Fruit fly (Drosophila melanogaster): Measurements from ENCODE around the gene GstT3.

GstT3 gene

dm6 chrX:20505897-20506296 lies 38.6 kb downstream of the GstT3 start:
- TF ChIP-seq insv (optimal IDR thresholded peaks at IDR 0.05) (no peak), Myc (optimal IDR thresholded peaks at IDR 0.05) (no peak), Sin3A (optimal IDR thresholded peaks at IDR 0.05) (no peak), psq (optimal IDR thresholded peaks at IDR 0.05) (no peak), h (optimal IDR thresholded peaks at IDR 0.05) (no peak), ttk (optimal IDR thresholded peaks at IDR 0.05) (no peak)

dm6 chrX:20507785-20508184 lies 40.5 kb downstream of the GstT3 start:
- TF ChIP-seq Myc (optimal IDR thresholded peaks at IDR 0.05): no peak
- no peak for TF ChIP-seq ttk (optimal IDR thresholded peaks at IDR 0.05)
- no peak for TF ChIP-seq psq (optimal IDR thresholded peaks at IDR 0.05)
- no peak for TF ChIP-seq h (optimal IDR thresholded peaks at IDR 0.05)
- no peak for TF ChIP-seq insv (optimal IDR thresholded peaks at IDR 0.05)
- no peak for TF ChIP-seq Sin3A (optimal IDR thresholded peaks at IDR 0.05)

- TF ChIP-seq Sin3A (optimal IDR thresholded peaks at IDR 0.05) (no peak), insv (optimal IDR thresholded peaks at IDR 0.05) (no peak), ttk (optimal IDR thresholded peaks at IDR 0.05) (no peak), h (optimal IDR thresholded peaks at IDR 0.05) (no peak), Myc (optimal IDR thresholded peaks at IDR 0.05) (no peak), psq (optimal IDR thresholded peaks at IDR 0.05) (no peak)
Observed at dm6 chrX:20509535-20510424, 42.5 kb downstream of the GstT3 start.

- TF ChIP-seq insv (optimal IDR thresholded peaks at IDR 0.05) (no peak), psq (optimal IDR thresholded peaks at IDR 0.05) (no peak), Sin3A (optimal IDR thresholded peaks at IDR 0.05) (no peak), h (optimal IDR thresholded peaks at IDR 0.05) (no peak), Myc (optimal IDR thresholded peaks at IDR 0.05) (no peak), ttk (optimal IDR thresholded peaks at IDR 0.05) (no peak)
Observed at dm6 chrX:20510540-20510939, 43.3 kb downstream of the GstT3 start, which contains the start of gene RhoGAP19D. Gene RhoGAP19D (minus strand): TSS chrX:20510694.

- no peak for TF ChIP-seq psq (optimal IDR thresholded peaks at IDR 0.05)
- no peak for TF ChIP-seq h (optimal IDR thresholded peaks at IDR 0.05)
- TF ChIP-seq Sin3A (optimal IDR thresholded peaks at IDR 0.05): no peak
- no peak for TF ChIP-seq insv (optimal IDR thresholded peaks at IDR 0.05)
- no peak for TF ChIP-seq Myc (optimal IDR thresholded peaks at IDR 0.05)
- no peak for TF ChIP-seq ttk (optimal IDR thresholded peaks at IDR 0.05)
Observed at dm6 chrX:20511382-20511853, 44.2 kb downstream of the GstT3 start, which contains the start of gene CG1812. Gene CG1812 (plus strand): TSS chrX:20511544.

- TF ChIP-seq h (optimal IDR thresholded peaks at IDR 0.05): no peak
- TF ChIP-seq Sin3A (optimal IDR thresholded peaks at IDR 0.05): no peak
- no peak for TF ChIP-seq insv (optimal IDR thresholded peaks at IDR 0.05)
- TF ChIP-seq ttk (optimal IDR thresholded peaks at IDR 0.05): no peak
- no peak for TF ChIP-seq Myc (optimal IDR thresholded peaks at IDR 0.05)
- no peak for TF ChIP-seq psq (optimal IDR thresholded peaks at IDR 0.05)
Observed at dm6 chrX:20518210-20518609, 51.0 kb downstream of the GstT3 start.

- TF ChIP-seq psq (optimal IDR thresholded peaks at IDR 0.05): no peak
- no peak for TF ChIP-seq insv (optimal IDR thresholded peaks at IDR 0.05)
- no peak for TF ChIP-seq Myc (optimal IDR thresholded peaks at IDR 0.05)
- TF ChIP-seq h (optimal IDR thresholded peaks at IDR 0.05): no peak
- TF ChIP-seq Sin3A (optimal IDR thresholded peaks at IDR 0.05): no peak
- TF ChIP-seq ttk (optimal IDR thresholded peaks at IDR 0.05): no peak
Observed at dm6 chrX:20519049-20519448, 51.8 kb downstream of the GstT3 start.
